Worm (Caenorhabditis elegans) whole organism, early embryonic: ENCODE results near the gene W06D11.3.

Experiments used
- B0310.2 ChIP-seq: sonication (generic microtip); optimal IDR thresholded peaks from 2 replicates; lab custom pipeline; 2016; ENCODE audit warnings: mild to moderate bottlenecking, missing genetic modification characterization, missing compliant biosample characterization
- F13C5.2 ChIP-seq: sonication (generic microtip); optimal IDR thresholded peaks from 2 replicates; lab custom pipeline; 2017; ENCODE audit warnings: mild to moderate bottlenecking, missing genetic modification characterization, inconsistent platforms, missing compliant biosample characterization
- aly-1 ChIP-seq: sonication (generic microtip); optimal IDR thresholded peaks from 2 replicates; lab custom pipeline; 2016; ENCODE audit warnings: missing genetic modification characterization, missing compliant biosample characterization
- ama-1 ChIP-seq: fragments of 150-350 bp; optimal IDR thresholded peaks from 2 replicates; lab custom pipeline; 2014
- ceh-13 ChIP-seq: fragments of 200-800 bp; sonication (Bioruptor generic); optimal IDR thresholded peaks from 2 replicates; lab custom pipeline; 2018; ENCODE audit warnings: mild to moderate bottlenecking, missing genetic modification characterization, missing compliant biosample characterization
- ets-7 ChIP-seq: sonication (generic microtip); optimal IDR thresholded peaks from 2 replicates; lab custom pipeline; 2016; ENCODE audit warnings: missing genotype, missing genetic modification characterization, missing compliant biosample characterization
- flt-1 ChIP-seq: fragments of 200-800 bp; sonication (Bioruptor generic); IDR thresholded peaks from 2 replicates; pipeline ENCODE4 v1.3.6; 2022; ENCODE audit warnings: missing genetic modification characterization, missing compliant biosample characterization
- hnd-1 ChIP-seq: sonication (generic microtip); optimal IDR thresholded peaks from 2 replicates; lab custom pipeline; 2016; ENCODE audit warnings: missing genetic modification characterization, missing compliant biosample characterization
- pes-1 ChIP-seq: fragments of 200-800 bp; sonication (Bioruptor generic); IDR thresholded peaks from 2 replicates; pipeline ENCODE4 v1.3.6; 2022; ENCODE audit warnings: missing genetic modification reagents, missing genetic modification characterization, missing compliant biosample characterization
- sea-1 ChIP-seq: fragments of 200-800 bp; sonication (Bioruptor generic); conservative IDR thresholded peaks from 2 replicates; pipeline ENCODE4 v1.3.6; 2022; ENCODE audit warnings: missing genetic modification characterization, missing compliant biosample characterization
- tbx-11 ChIP-seq: fragments of 200-800 bp; sonication (Bioruptor generic); IDR thresholded peaks from 2 replicates; pipeline ENCODE4 v1.3.6; 2022; ENCODE audit warnings: missing genetic modification characterization, missing compliant biosample characterization
- tbx-37 ChIP-seq: fragments of 200-800 bp; sonication (Bioruptor generic); conservative IDR thresholded peaks from 2 replicates; pipeline ENCODE4 v1.3.6; 2022; ENCODE audit warnings: missing genetic modification reagents, missing genetic modification characterization, missing compliant biosample characterization
- tra-4 ChIP-seq: sonication (generic microtip); optimal IDR thresholded peaks from 2 replicates; lab custom pipeline; 2017; ENCODE audit warnings: missing genetic modification characterization, missing compliant biosample characterization

- TF ChIP-seq ama-1 = no peak
- TF ChIP-seq B0310.2 (tag; lab: Kevin White, UChicago) = no peak
- TF ChIP-seq flt-1 (GFP tag; lab: Robert Waterston, UW) = no peak
- no peak for TF ChIP-seq F13C5.2 (tag; lab: Kevin White, UChicago)
- no peak for TF ChIP-seq ceh-13
- TF ChIP-seq ets-7 = no peak
- TF ChIP-seq sea-1 (GFP tag; lab: Robert Waterston, UW) = no peak
- no peak for TF ChIP-seq aly-1
- TF ChIP-seq tra-4 (tag; lab: Kevin White, UChicago) = no peak
- TF ChIP-seq hnd-1 = no peak
- no peak for TF ChIP-seq tbx-37 (GFP tag; lab: Robert Waterston, UW)
- no peak for TF ChIP-seq tbx-11 (GFP tag; lab: Robert Waterston, UW)
- no peak for TF ChIP-seq pes-1 (GFP tag; lab: Robert Waterston, UW)
These were observed 14.3 kb upstream of the W06D11.3 start for ce11 chrX:12284161-12284560.
